In the genomic region with DNA sequence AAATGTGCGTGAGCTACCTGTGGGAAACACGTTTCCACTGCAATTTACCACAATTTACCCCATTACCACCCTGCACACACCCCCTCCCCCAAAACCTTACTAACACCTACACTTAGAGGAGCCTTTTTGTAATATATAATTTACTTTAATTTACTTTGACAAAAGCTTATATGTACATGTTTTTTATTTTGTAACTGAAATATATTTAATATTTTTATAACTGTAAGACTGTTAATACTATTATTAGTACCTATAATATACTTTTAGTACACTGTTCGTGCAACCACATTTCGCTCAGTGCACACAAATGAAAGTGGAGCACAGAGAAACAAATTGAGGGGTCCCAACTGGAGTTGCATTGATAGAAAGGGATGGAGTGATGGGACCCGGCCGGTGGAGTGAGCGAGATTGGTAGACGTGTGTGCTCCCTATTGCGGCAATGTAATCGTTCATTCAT, we compare ENCODE assay signal across 3 fruit fly cellular contexts.
A peak's percentile ranks its signal among the peaks of the same experiment; 100 is the strongest.
TF ChIP-seq lines count a peak whose summit lies in the region.

No protein-coding gene starts in this region.

TF ChIP-seq in whole organism, embryonic, 481 proteins besides CTCF, POLR2A, EP300 and RAD21 (continued from another document and continues in another):
- TF ChIP-seq Dll (GFP tag; IDR thresholded peaks at IDR 0.05; lab: Robert Waterston, UW; ENCODE audit: partially characterized antibody) = no peak
- TF ChIP-seq CG16863 (GFP tag; optimal IDR thresholded peaks at IDR 0.05; lab: Kevin White, UChicago) = peak; percentile 0
- 0 out of 2 replicates have a peak, but pooled peaks have one; percentile 14 for TF ChIP-seq Oaz (GFP tag; IDR thresholded peaks at IDR 0.05; lab: Robert Waterston, UW)
- TF ChIP-seq ham (GFP tag; IDR thresholded peaks at IDR 0.05; lab: Robert Waterston, UW) = no peak
- TF ChIP-seq Ssrp (tag; optimal IDR thresholded peaks at IDR 0.05; lab: Kevin White, UChicago) = peak; percentile 92
- TF ChIP-seq Lpt (GFP tag; optimal IDR thresholded peaks at IDR 0.05; lab: Kevin White, UChicago) = no peak
- no peak for TF ChIP-seq pan (optimal IDR thresholded peaks at IDR 0.05; lab: Kevin White, UChicago)
- peak in 1 of 2 experiments; percentile 68 for TF ChIP-seq pan (GFP tag; optimal IDR thresholded peaks at IDR 0.05 in 1 of 2, IDR thresholded peaks at IDR 0.05 in 1 of 2)
- no peak for TF ChIP-seq maf-S (GFP tag; optimal IDR thresholded peaks at IDR 0.05; lab: Kevin White, UChicago)
- TF ChIP-seq CG7786 (GFP tag; optimal IDR thresholded peaks at IDR 0.05; lab: Kevin White, UChicago) = no peak
- TF ChIP-seq Ets97D (GFP tag; optimal IDR thresholded peaks at IDR 0.05; lab: Kevin White, UChicago) = no peak
- no peak for TF ChIP-seq CG7745 (tag; optimal IDR thresholded peaks at IDR 0.05; lab: Kevin White, UChicago)
- TF ChIP-seq Ets65A (GFP tag; lab: Kevin White, UChicago) = no peak
- TF ChIP-seq Stat92E (GFP tag; optimal IDR thresholded peaks at IDR 0.05; lab: Kevin White, UChicago) = peak in 1 of 3 experiments; percentile 79
- peak; percentile 7 for TF ChIP-seq YL-1 (GFP tag; optimal IDR thresholded peaks at IDR 0.05; lab: Kevin White, UChicago)
- TF ChIP-seq gfzf (GFP tag; optimal IDR thresholded peaks at IDR 0.05; lab: Kevin White, UChicago) = no peak
- TF ChIP-seq CG11696 (GFP tag; IDR thresholded peaks at IDR 0.05; lab: Robert Waterston, UW) = peak; percentile 48; the same call in 1 of the 2 replicates
- no peak for TF ChIP-seq CG2199 (GFP tag; IDR thresholded peaks at IDR 0.05; lab: Robert Waterston, UW)
- peak; percentile 76 for TF ChIP-seq Abd-B (GFP tag; optimal IDR thresholded peaks at IDR 0.05; lab: Kevin White, UChicago)
- TF ChIP-seq CG10979 (tag; optimal IDR thresholded peaks at IDR 0.05; lab: Kevin White, UChicago) = peak; percentile 96
- peak; percentile 21 for TF ChIP-seq CG12071 (GFP tag; optimal IDR thresholded peaks at IDR 0.05; lab: Kevin White, UChicago)
- peak; percentile 58 for TF ChIP-seq cwo (GFP tag; optimal IDR thresholded peaks at IDR 0.05; lab: Kevin White, UChicago)
- TF ChIP-seq CG34376 (GFP tag; optimal IDR thresholded peaks at IDR 0.05; lab: Kevin White, UChicago) = no peak
- peak; percentile 43; the same call in 1 of the 2 replicates for TF ChIP-seq klu (GFP tag; IDR thresholded peaks at IDR 0.05; lab: Robert Waterston, UW)
- no peak for TF ChIP-seq Dip2 (GFP tag; IDR thresholded peaks at IDR 0.05; lab: Robert Waterston, UW)
- TF ChIP-seq CG17186 (GFP tag; optimal IDR thresholded peaks at IDR 0.05; lab: Kevin White, UChicago) = peak; percentile 13
- peak; percentile 86 for TF ChIP-seq ttk (GFP tag; IDR thresholded peaks at IDR 0.05; lab: Robert Waterston, UW)
- peak; percentile 68 for TF ChIP-seq CG4730 (GFP tag; IDR thresholded peaks at IDR 0.05; lab: Robert Waterston, UW)
- TF ChIP-seq CG30403 (GFP tag; optimal IDR thresholded peaks at IDR 0.05; lab: Kevin White, UChicago) = peak; percentile 76
- peak; percentile 84 for TF ChIP-seq az2 (GFP tag; optimal IDR thresholded peaks at IDR 0.05; lab: Kevin White, UChicago)
- TF ChIP-seq HLHmδ (GFP tag; optimal IDR thresholded peaks at IDR 0.05; lab: Kevin White, UChicago) = no peak
- peak; percentile 27 for TF ChIP-seq Vsx1 (GFP tag; optimal IDR thresholded peaks at IDR 0.05; lab: Kevin White, UChicago)
- peak; percentile 87 for TF ChIP-seq Asciz (GFP tag; optimal IDR thresholded peaks at IDR 0.05; lab: Kevin White, UChicago)
- TF ChIP-seq en (GFP tag; optimal IDR thresholded peaks at IDR 0.05; lab: Kevin White, UChicago) = no peak
- no peak for TF ChIP-seq CG3838 (GFP tag; optimal IDR thresholded peaks at IDR 0.05; lab: Kevin White, UChicago)
- no peak for TF ChIP-seq CG33213 (GFP tag; optimal IDR thresholded peaks at IDR 0.05; lab: Kevin White, UChicago)
- TF ChIP-seq CG13775 (GFP tag; optimal IDR thresholded peaks at IDR 0.05; lab: Kevin White, UChicago) = peak; percentile 75
- TF ChIP-seq CG4617 (GFP tag; optimal IDR thresholded peaks at IDR 0.05; lab: Kevin White, UChicago; ENCODE audit: borderline replicate concordance) = no peak
- TF ChIP-seq dmrt99B (tag; optimal IDR thresholded peaks at IDR 0.05; lab: Kevin White, UChicago) = peak; percentile 94
- peak; percentile 68 for TF ChIP-seq stc (GFP tag; IDR thresholded peaks at IDR 0.05; lab: Robert Waterston, UW)
- peak; percentile 41 for TF ChIP-seq TFAM (GFP tag; optimal IDR thresholded peaks at IDR 0.05; lab: Kevin White, UChicago)
- no peak for TF ChIP-seq Lim3 (GFP tag; IDR thresholded peaks at IDR 0.05; lab: Robert Waterston, UW)

TF ChIP-seq in whole organism, prepupa, 60 proteins besides CTCF, POLR2A, EP300 and RAD21 (continued from another document):
- peak; percentile 74 for TF ChIP-seq CG7368 (GFP tag; optimal IDR thresholded peaks at IDR 0.05; lab: Kevin White, UChicago)
- TF ChIP-seq salr (GFP tag; optimal IDR thresholded peaks at IDR 0.05; lab: Kevin White, UChicago) = peak; percentile 52 to 75
- peak; percentile 55 for TF ChIP-seq cyc (GFP tag; optimal IDR thresholded peaks at IDR 0.05; lab: Kevin White, UChicago)
- TF ChIP-seq Hr39 (GFP tag; optimal IDR thresholded peaks at IDR 0.05; lab: Kevin White, UChicago) = peak; percentile 12
- TF ChIP-seq CG4318 (GFP tag; optimal IDR thresholded peaks at IDR 0.05; lab: Kevin White, UChicago) = peak; percentile 43
- TF ChIP-seq spab (GFP tag; optimal IDR thresholded peaks at IDR 0.05; lab: Kevin White, UChicago) = peak; percentile 71
- peak; percentile 85 for TF ChIP-seq CG3032 (tag; optimal IDR thresholded peaks at IDR 0.05; lab: Kevin White, UChicago)
- TF ChIP-seq acj6 (GFP tag; optimal IDR thresholded peaks at IDR 0.05; lab: Kevin White, UChicago) = peak; percentile 78
- peak; percentile 60 for TF ChIP-seq pdm3 (GFP tag; optimal IDR thresholded peaks at IDR 0.05; lab: Kevin White, UChicago)
- TF ChIP-seq CG8632 (GFP tag; optimal IDR thresholded peaks at IDR 0.05; lab: Kevin White, UChicago) = peak; percentile 86
- TF ChIP-seq CG6163 (GFP tag; IDR thresholded peaks at IDR 0.05; lab: Robert Waterston, UW) = peak; percentile 85
- peak; percentile 52 for TF ChIP-seq vri (GFP tag; optimal IDR thresholded peaks at IDR 0.05; lab: Kevin White, UChicago)
- peak; percentile 14 for TF ChIP-seq fkh (GFP tag; optimal IDR thresholded peaks at IDR 0.05; lab: Kevin White, UChicago)
- TF ChIP-seq Ets21C (GFP tag; optimal IDR thresholded peaks at IDR 0.05; lab: Kevin White, UChicago) = peak; percentile 1
- TF ChIP-seq CG32006 (GFP tag; optimal IDR thresholded peaks at IDR 0.05; lab: Kevin White, UChicago) = peak; percentile 80
- peak; percentile 70 for TF ChIP-seq CG9139 (GFP tag; optimal IDR thresholded peaks at IDR 0.05; lab: Kevin White, UChicago)
- TF ChIP-seq CG31627 (GFP tag; optimal IDR thresholded peaks at IDR 0.05; lab: Kevin White, UChicago) = peak; percentile 30
- TF ChIP-seq CG6792 (GFP tag; optimal IDR thresholded peaks at IDR 0.05; lab: Kevin White, UChicago) = peak; percentile 76
- peak; percentile 79 for TF ChIP-seq CG3919 (GFP tag; optimal IDR thresholded peaks at IDR 0.05; lab: Kevin White, UChicago)
- peak; percentile 62 for TF ChIP-seq CG8319 (GFP tag; optimal IDR thresholded peaks at IDR 0.05; lab: Kevin White, UChicago)
- TF ChIP-seq net (GFP tag; optimal IDR thresholded peaks at IDR 0.05; lab: Kevin White, UChicago) = peak; percentile 79
- TF ChIP-seq dac (GFP tag; optimal IDR thresholded peaks at IDR 0.05; lab: Kevin White, UChicago) = peak; percentile 2
- peak; percentile 71 for TF ChIP-seq fd59A (GFP tag; optimal IDR thresholded peaks at IDR 0.05; lab: Kevin White, UChicago)
- TF ChIP-seq Eip75B (GFP tag; optimal IDR thresholded peaks at IDR 0.05; lab: Kevin White, UChicago) = peak; percentile 60
- peak; percentile 74 for TF ChIP-seq Gug (GFP tag; IDR thresholded peaks at IDR 0.05; lab: Robert Waterston, UW)
- peak; percentile 52 for TF ChIP-seq CG6276 (GFP tag; optimal IDR thresholded peaks at IDR 0.05; lab: Kevin White, UChicago)
- no peak for TF ChIP-seq Hr38 (GFP tag; optimal IDR thresholded peaks at IDR 0.05; lab: Kevin White, UChicago)
- peak; percentile 58 for TF ChIP-seq CG11902 (GFP tag; optimal IDR thresholded peaks at IDR 0.05; lab: Kevin White, UChicago)
- TF ChIP-seq CG34406 (GFP tag; optimal IDR thresholded peaks at IDR 0.05; lab: Kevin White, UChicago) = peak; percentile 82
- no peak for TF ChIP-seq Eip93F (GFP tag; optimal IDR thresholded peaks at IDR 0.05; lab: Kevin White, UChicago)
- TF ChIP-seq ss (GFP tag; optimal IDR thresholded peaks at IDR 0.05; lab: Kevin White, UChicago) = peak; percentile 82 to 85
- TF ChIP-seq CG11294 (GFP tag; IDR thresholded peaks at IDR 0.05; lab: Robert Waterston, UW) = no peak
- peak; percentile 86 for TF ChIP-seq CG10631 (GFP tag; optimal IDR thresholded peaks at IDR 0.05; lab: Kevin White, UChicago)
- peak; percentile 38 for TF ChIP-seq Sox14 (GFP tag; optimal IDR thresholded peaks at IDR 0.05; lab: Kevin White, UChicago)
- peak; percentile 81 for TF ChIP-seq CG6808 (GFP tag; optimal IDR thresholded peaks at IDR 0.05; lab: Kevin White, UChicago)
- peak; percentile 83 for TF ChIP-seq CG8119 (GFP tag; IDR thresholded peaks at IDR 0.05; lab: Robert Waterston, UW)
- peak; percentile 82 for TF ChIP-seq CG15336 (GFP tag; IDR thresholded peaks at IDR 0.05; lab: Robert Waterston, UW)
- TF ChIP-seq OdsH (GFP tag; optimal IDR thresholded peaks at IDR 0.05; lab: Kevin White, UChicago) = peak; percentile 80
- peak; percentile 74 for TF ChIP-seq eg (GFP tag; IDR thresholded peaks at IDR 0.05; lab: Robert Waterston, UW)

TF ChIP-seq in whole organism, wandering third instar larva, 38 proteins besides CTCF, POLR2A, EP300 and RAD21 (continued from another document):
- TF ChIP-seq tai (GFP tag; optimal IDR thresholded peaks at IDR 0.05; lab: Kevin White, UChicago) (no peak), pan (optimal IDR thresholded peaks at IDR 0.05; lab: Kevin White, UChicago) (no peak), Dfd (GFP tag; optimal IDR thresholded peaks at IDR 0.05; lab: Kevin White, UChicago) (no peak), N (GFP tag; optimal IDR thresholded peaks at IDR 0.05; lab: Kevin White, UChicago) (no peak), Hr83 (GFP tag; optimal IDR thresholded peaks at IDR 0.05; lab: Kevin White, UChicago; ENCODE audit: poor library complexity, severe bottlenecking) (no peak), Myc (optimal IDR thresholded peaks at IDR 0.05; lab: Kevin White, UChicago) (no peak), Vsx2 (GFP tag; optimal IDR thresholded peaks at IDR 0.05; lab: Kevin White, UChicago; ENCODE audit: partially characterized antibody) (no peak), br (GFP tag; optimal IDR thresholded peaks at IDR 0.05; lab: Kevin White, UChicago) (peak; percentile 21), ey (GFP tag; optimal IDR thresholded peaks at IDR 0.05; lab: Kevin White, UChicago) (peak; percentile 36), psq (GFP tag; optimal IDR thresholded peaks at IDR 0.05; lab: Kevin White, UChicago) (peak; percentile 90), usp (GFP tag; optimal IDR thresholded peaks at IDR 0.05; lab: Kevin White, UChicago) (no peak), rgr (GFP tag; optimal IDR thresholded peaks at IDR 0.05; lab: Kevin White, UChicago) (peak; percentile 77)
